Worm (Caenorhabditis elegans) whole organism, L3 larva: ENCODE measurements around the gene ech-4.
A peak's percentile ranks its signal among the peaks of the same experiment; 100 is the strongest.

ENCODE experiments used
- R02D3.7 ChIP-seq: fragments of 150-350 bp; optimal IDR thresholded peaks from 2 replicates; lab custom pipeline; 2014; ENCODE audit warnings: missing biosample characterization, missing genetic modification characterization
- ZK546.5 ChIP-seq: sonication (generic microtip); optimal IDR thresholded peaks from 2 replicates; lab custom pipeline; 2017; ENCODE audit warnings: missing biosample characterization, missing genetic modification characterization
- ceh-16 ChIP-seq: sonication (generic microtip); optimal IDR thresholded peaks from 2 replicates; lab custom pipeline; 2017; ENCODE audit warnings: missing biosample characterization, missing genetic modification characterization
- ceh-28 ChIP-seq: fragments of 150-350 bp; optimal IDR thresholded peaks from 2 replicates; lab custom pipeline; 2014; ENCODE audit warnings: missing biosample characterization, missing genetic modification reagents, missing genetic modification characterization
- ceh-82 ChIP-seq: fragments of 150-350 bp; optimal IDR thresholded peaks from 2 replicates; lab custom pipeline; 2014; ENCODE audit warnings: missing biosample characterization, missing genetic modification characterization
- ceh-9 ChIP-seq: sonication (generic microtip); optimal IDR thresholded peaks from 2 replicates; lab custom pipeline; 2018; ENCODE audit warnings: missing biosample characterization, missing genetic modification characterization
- daf-12 ChIP-seq: fragments of 150-350 bp; optimal IDR thresholded peaks from 2 replicates; lab custom pipeline; 2014; ENCODE audit warnings: missing biosample characterization, missing genetic modification reagents, missing genetic modification characterization
- elt-1 ChIP-seq: fragments of 150-350 bp; optimal IDR thresholded peaks from 2 replicates; lab custom pipeline; 2014; ENCODE audit warnings: missing biosample characterization, missing genetic modification characterization
- elt-2 ChIP-seq: sonication (generic microtip); optimal IDR thresholded peaks from 2 replicates; lab custom pipeline; 2016; ENCODE audit warnings: missing genetic modification reagents, mild to moderate bottlenecking, missing genetic modification characterization, missing compliant biosample characterization
- elt-3 ChIP-seq, 3 experiments: fragments of 150-350 bp in 1 of 3; sonication (generic microtip) in 2 of 3; optimal IDR thresholded peaks; 2 replicates in 2 of 3; 4 replicates in 1 of 3; lab custom pipeline; 2014 to 2017; ENCODE audit warnings: missing biosample characterization in 3 of 3, missing genetic modification characterization in 3 of 3
- eor-1 ChIP-seq, 2 experiments: fragments of 150-350 bp; optimal IDR thresholded peaks; 2 replicates each; lab custom pipeline; 2014 to 2018; ENCODE audit warnings: missing biosample characterization in 2 of 2, missing genetic modification characterization in 2 of 2
- fkh-2 ChIP-seq: fragments of 150-350 bp; optimal IDR thresholded peaks from 2 replicates; lab custom pipeline; 2014; ENCODE audit warnings: missing biosample characterization, missing genetic modification reagents, missing genetic modification characterization
- fos-1 ChIP-seq: fragments of 150-350 bp; optimal IDR thresholded peaks from 2 replicates; lab custom pipeline; 2014; ENCODE audit warnings: missing biosample characterization, missing genetic modification characterization
- hmg-11 ChIP-seq: sonication (generic microtip); optimal IDR thresholded peaks from 2 replicates; lab custom pipeline; 2016; ENCODE audit warnings: missing genetic modification characterization, missing compliant biosample characterization
- jun-1 ChIP-seq: fragments of 150-350 bp; optimal IDR thresholded peaks from 2 replicates; lab custom pipeline; 2014; ENCODE audit warnings: missing biosample characterization, missing genetic modification reagents, missing genetic modification characterization
- lin-15B ChIP-seq: fragments of 150-350 bp; optimal IDR thresholded peaks from 2 replicates; lab custom pipeline; 2014; ENCODE audit warnings: missing biosample characterization, missing genetic modification characterization
- lin-39 ChIP-seq: fragments of 150-350 bp; optimal IDR thresholded peaks from 2 replicates; lab custom pipeline; 2018; ENCODE audit warnings: missing biosample characterization, missing genetic modification reagents, missing genetic modification characterization
- lsy-12 ChIP-seq: sonication (generic microtip); optimal IDR thresholded peaks from 2 replicates; lab custom pipeline; 2016; ENCODE audit warnings: mild to moderate bottlenecking, missing genetic modification characterization, missing compliant biosample characterization
- mml-1 ChIP-seq: fragments of 150-350 bp; sonication (generic microtip); optimal IDR thresholded peaks from 3 replicates; lab custom pipeline; 2014; ENCODE audit warnings: missing biosample characterization, missing genetic modification characterization
- nfya-1 ChIP-seq: sonication (generic microtip); optimal IDR thresholded peaks from 2 replicates; lab custom pipeline; 2017; ENCODE audit warnings: missing genetic modification characterization, mild to moderate bottlenecking, missing compliant biosample characterization, antibody characterized with exemption, moderate library complexity; ENCODE audit not compliant: insufficient read depth
- nhr-11 ChIP-seq: fragments of 150-350 bp; optimal IDR thresholded peaks from 2 replicates; lab custom pipeline; 2014; ENCODE audit warnings: missing biosample characterization, missing genetic modification characterization
- nhr-23 ChIP-seq: fragments of 150-350 bp; optimal IDR thresholded peaks from 2 replicates; lab custom pipeline; 2014; ENCODE audit warnings: missing biosample characterization, missing genetic modification reagents, missing genetic modification characterization
- nhr-237 ChIP-seq: fragments of 150-350 bp; optimal IDR thresholded peaks from 2 replicates; lab custom pipeline; 2014; ENCODE audit warnings: missing biosample characterization, missing genetic modification characterization
- nhr-25 ChIP-seq: sonication (generic microtip); optimal IDR thresholded peaks from 2 replicates; lab custom pipeline; 2017; ENCODE audit warnings: missing biosample characterization, missing genetic modification characterization
- nhr-28 ChIP-seq: fragments of 150-350 bp; optimal IDR thresholded peaks from 2 replicates; lab custom pipeline; 2014; ENCODE audit warnings: missing biosample characterization, missing genetic modification characterization
- nhr-43 ChIP-seq: sonication (generic microtip); optimal IDR thresholded peaks from 2 replicates; lab custom pipeline; 2016; ENCODE audit warnings: mild to moderate bottlenecking, missing genetic modification characterization, missing compliant biosample characterization; ENCODE audit not compliant: poor library complexity, severe bottlenecking
- nhr-77 ChIP-seq: fragments of 150-350 bp; optimal IDR thresholded peaks from 2 replicates; lab custom pipeline; 2014; ENCODE audit warnings: missing biosample characterization, missing genetic modification characterization
- pha-4 ChIP-seq: fragments of 150-350 bp; optimal IDR thresholded peaks from 2 replicates; lab custom pipeline; 2014; ENCODE audit warnings: missing biosample characterization, missing genetic modification reagents, missing genetic modification characterization
- sea-2 ChIP-seq: fragments of 150-350 bp; sonication (generic microtip); optimal IDR thresholded peaks from 4 replicates; lab custom pipeline; 2014; ENCODE audit warnings: missing biosample characterization, missing genetic modification reagents, missing genetic modification characterization
- skn-1 ChIP-seq: fragments of 150-350 bp; optimal IDR thresholded peaks from 2 replicates; lab custom pipeline; 2014; ENCODE audit warnings: missing biosample characterization, missing genetic modification characterization
- snpc-4 ChIP-seq: fragments of 150-350 bp; optimal IDR thresholded peaks from 2 replicates; lab custom pipeline; 2014; ENCODE audit warnings: missing biosample characterization, missing genetic modification characterization
- unc-39 ChIP-seq: sonication (generic microtip); optimal IDR thresholded peaks from 4 replicates; lab custom pipeline; 2017; ENCODE audit warnings: missing biosample characterization, missing genetic modification characterization
- unc-62 ChIP-seq: fragments of 150-350 bp; sonication (generic microtip); optimal IDR thresholded peaks from 4 replicates; lab custom pipeline; 2014; ENCODE audit warnings: missing biosample characterization, missing genetic modification reagents, missing genetic modification characterization
- zag-1 ChIP-seq: fragments of 150-350 bp; optimal IDR thresholded peaks from 2 replicates; lab custom pipeline; 2014; ENCODE audit warnings: missing biosample characterization, missing genetic modification characterization
- ztf-4 ChIP-seq: fragments of 150-350 bp; optimal IDR thresholded peaks from 2 replicates; lab custom pipeline; 2014; ENCODE audit warnings: missing biosample characterization, missing genetic modification characterization

Gene ech-4

ce11 chrII:10796194-10796593 is 24.6 kb upstream of the ech-4 start, which contains the start of gene set-14:
TSS of gene set-14 (minus strand) at chrII:10796294.
- no peak for TF ChIP-seq ztf-4 (tag; lab: Kevin White, UChicago)
- no peak for TF ChIP-seq nhr-43 (tag; lab: Kevin White, UChicago)
- TF ChIP-seq lin-15B (tag; lab: Kevin White, UChicago): no peak
- no peak for TF ChIP-seq jun-1 (tag; lab: Kevin White, UChicago)
- no peak for TF ChIP-seq zag-1 (tag; lab: Kevin White, UChicago)

ce11 chrII:10798429-10798893 is 22.4 kb upstream of the ech-4 start, which contains the start of gene npp-19:
TSS of gene npp-19 (minus strand) at chrII:10798479.
- peak; percentile 17 for TF ChIP-seq elt-2
- TF ChIP-seq unc-39 (tag; lab: Kevin White, UChicago): no peak
- no peak for TF ChIP-seq zag-1 (tag; lab: Kevin White, UChicago)
- no peak for TF ChIP-seq jun-1 (tag; lab: Kevin White, UChicago)
- peak; percentile 55 for TF ChIP-seq R02D3.7 (tag; lab: Kevin White, UChicago)
- no peak for TF ChIP-seq nhr-43 (tag; lab: Kevin White, UChicago)
- no peak for TF ChIP-seq elt-1
- TF ChIP-seq nhr-25 (tag; lab: Kevin White, UChicago): peak; percentile 21
- TF ChIP-seq ZK546.5 (tag; lab: Kevin White, UChicago): no peak
- TF ChIP-seq ztf-4 (tag; lab: Kevin White, UChicago): no peak
- TF ChIP-seq ceh-16 (tag; lab: Kevin White, UChicago): no peak
- no peak for TF ChIP-seq nhr-28
- TF ChIP-seq pha-4 (tag; lab: Kevin White, UChicago): peak; percentile 82
- TF ChIP-seq elt-3 (tag; optimal IDR thresholded peaks at IDR 0.05; lab: Kevin White, UChicago): no peak
- peak; percentile 59 for TF ChIP-seq lin-15B (tag; lab: Kevin White, UChicago)
- no peak for TF ChIP-seq mml-1
- no peak for TF ChIP-seq eor-1 (tag; optimal IDR thresholded peaks at IDR 0.05; lab: Kevin White, UChicago)
- peak; percentile 8 for TF ChIP-seq nhr-11 (tag; lab: Kevin White, UChicago)
- TF ChIP-seq nhr-77 (tag; lab: Kevin White, UChicago): no peak
- no peak for TF ChIP-seq lin-39 (tag; lab: Kevin White, UChicago)
- TF ChIP-seq ceh-9 (tag; lab: Kevin White, UChicago): no peak
- TF ChIP-seq unc-62 (GFP tag; lab: Kevin White, UChicago): no peak
- TF ChIP-seq sea-2: no peak
- peak; percentile 79 for TF ChIP-seq nhr-23
- no peak for TF ChIP-seq ceh-82
- peak; percentile 40 for TF ChIP-seq snpc-4 (tag; lab: Kevin White, UChicago)
- peak; percentile 50 for TF ChIP-seq skn-1 (tag; lab: Kevin White, UChicago)
- TF ChIP-seq nfya-1 (tag; lab: Kevin White, UChicago): peak; percentile 69
- no peak for TF ChIP-seq nhr-237
- TF ChIP-seq lsy-12 (tag; lab: Kevin White, UChicago): no peak
- TF ChIP-seq ceh-28 (tag; lab: Kevin White, UChicago): peak; percentile 58
- TF ChIP-seq hmg-11: peak; percentile 33
- no peak for TF ChIP-seq fkh-2
- no peak for TF ChIP-seq daf-12 (tag; lab: Kevin White, UChicago)

- TF ChIP-seq nhr-11 (tag; lab: Kevin White, UChicago) (no peak), nfya-1 (tag; lab: Kevin White, UChicago) (peak; percentile 4)
Measured at ce11 chrII:10800209-10800608, 20.6 kb upstream of the ech-4 start.

ce11 chrII:10804442-10804841 is 16.4 kb upstream of the ech-4 start:
- no peak for TF ChIP-seq nhr-28
- peak; percentile 9 for TF ChIP-seq ceh-16 (tag; lab: Kevin White, UChicago)
- TF ChIP-seq fos-1 (tag; lab: Kevin White, UChicago): no peak

ce11 chrII:10804907-10805306 is 15.9 kb upstream of the ech-4 start:
- peak; percentile 60 for TF ChIP-seq nfya-1 (tag; lab: Kevin White, UChicago)
- TF ChIP-seq hmg-11: no peak
